Fruit fly (Drosophila melanogaster): ENCODE results near the gene Nup93-2.

Gene Nup93-2

DNA sequence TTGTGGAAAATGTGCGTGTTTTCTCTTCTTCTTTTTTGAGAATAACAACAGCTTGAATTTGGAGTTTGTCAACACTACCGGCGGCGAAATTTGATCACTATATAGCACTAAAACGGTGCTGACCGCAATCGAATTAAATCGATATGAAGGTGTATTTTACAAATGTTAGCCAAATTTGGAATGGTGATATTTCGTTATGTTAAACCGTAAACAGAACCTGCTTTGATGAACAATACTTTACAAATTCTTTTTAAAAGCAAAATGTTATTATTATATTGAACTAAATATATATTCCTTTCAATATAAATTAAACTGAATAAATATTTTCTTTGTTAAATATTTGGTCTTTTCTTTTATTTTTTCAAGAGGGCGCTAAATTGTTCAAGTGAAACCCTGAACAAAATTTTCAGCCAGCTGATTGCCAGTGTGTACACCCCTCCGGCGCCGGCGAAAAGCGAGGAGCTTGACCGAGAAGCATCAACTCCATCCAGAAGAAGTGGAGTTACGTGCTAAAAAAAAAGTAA lies 12.1 kb downstream of the Nup93-2 start, which contains the start of the genes Rrp6, CG33331 and CG33332 (continued):
- TF ChIP-seq Ssrp (tag; optimal IDR thresholded peaks at IDR 0.05) = peak; percentile 68
- peak; percentile 23 for TF ChIP-seq trh (GFP tag; optimal IDR thresholded peaks at IDR 0.05)
- peak; percentile 75 for TF ChIP-seq CG13424 (tag; optimal IDR thresholded peaks at IDR 0.05)
- peak; percentile 78 for TF ChIP-seq Xbp1 (GFP tag; optimal IDR thresholded peaks at IDR 0.05)
- peak; percentile 74 for TF ChIP-seq CG32532 (GFP tag; IDR thresholded peaks at IDR 0.05)
- no peak for TF ChIP-seq Hmr (GFP tag; optimal IDR thresholded peaks at IDR 0.05)
- TF ChIP-seq CG3281 (GFP tag; optimal IDR thresholded peaks at IDR 0.05) = peak; percentile 87
- peak; percentile 43 for TF ChIP-seq Drgx (GFP tag; IDR thresholded peaks at IDR 0.05)
- no peak for TF ChIP-seq sens-2 (GFP tag; IDR thresholded peaks at IDR 0.05)
- peak; percentile 56 for TF ChIP-seq CG10366 (GFP tag; IDR thresholded peaks at IDR 0.05)
- peak; percentile 58 for TF ChIP-seq Bgb (GFP tag; IDR thresholded peaks at IDR 0.05; ENCODE audit: partially characterized antibody)
- no peak for TF ChIP-seq Hmx (GFP tag; optimal IDR thresholded peaks at IDR 0.05)
- peak; percentile 17 for TF ChIP-seq gfzf (GFP tag; optimal IDR thresholded peaks at IDR 0.05)
- no peak for TF ChIP-seq CG8089 (GFP tag; optimal IDR thresholded peaks at IDR 0.05)
- TF ChIP-seq crol (GFP tag; IDR thresholded peaks at IDR 0.05) = no peak
- no peak for TF ChIP-seq da (GFP tag; optimal IDR thresholded peaks at IDR 0.05)
- TF ChIP-seq CG7372 (GFP tag; IDR thresholded peaks at IDR 0.05) = peak; percentile 48; the same call in 1 of the 2 replicates
- peak; percentile 67 for TF ChIP-seq CG13296 (GFP tag; optimal IDR thresholded peaks at IDR 0.05)
- TF ChIP-seq Scr (GFP tag; IDR thresholded peaks at IDR 0.05; ENCODE audit: partially characterized antibody) = peak; percentile 46
- peak; percentile 66 for TF ChIP-seq CG13894 (tag; optimal IDR thresholded peaks at IDR 0.05)
- 0 out of 2 replicates have a peak, but pooled peaks have one; percentile 39 for TF ChIP-seq sna (GFP tag; IDR thresholded peaks at IDR 0.05; ENCODE audit: partially characterized antibody)
- peak; percentile 78 for TF ChIP-seq Dek (tag; optimal IDR thresholded peaks at IDR 0.05)
- no peak for TF ChIP-seq seq (GFP tag; IDR thresholded peaks at IDR 0.05)
- peak; percentile 70; the same call in 2 of the 3 replicates for TF ChIP-seq Opbp (GFP tag; IDR thresholded peaks at IDR 0.05; ENCODE audit: partially characterized antibody)
- no peak for TF ChIP-seq fru (optimal IDR thresholded peaks at IDR 0.05)
- TF ChIP-seq CG5953 (GFP tag; IDR thresholded peaks at IDR 0.05) = no peak
- TF ChIP-seq org-1 (GFP tag; optimal IDR thresholded peaks at IDR 0.05) = peak; percentile 26
- TF ChIP-seq CG16863 (GFP tag; optimal IDR thresholded peaks at IDR 0.05) = no peak
- peak; percentile 67 to 80 for TF ChIP-seq dpn (GFP tag; optimal IDR thresholded peaks at IDR 0.05)
- TF ChIP-seq lab (GFP tag; optimal IDR thresholded peaks at IDR 0.05) = peak; percentile 83
- TF ChIP-seq CG13287 (GFP tag; IDR thresholded peaks at IDR 0.05; ENCODE audit: partially characterized antibody) = peak; percentile 81
- peak; percentile 5 for TF ChIP-seq CG2875 (GFP tag; optimal IDR thresholded peaks at IDR 0.05)
- peak; percentile 71 for TF ChIP-seq CG6791 (GFP tag; IDR thresholded peaks at IDR 0.05; ENCODE audit: partially characterized antibody)
- TF ChIP-seq CG14710 (tag; optimal IDR thresholded peaks at IDR 0.05) = peak; percentile 99
- peak; percentile 69; the same call in 2 of the 3 replicates for TF ChIP-seq so (GFP tag; IDR thresholded peaks at IDR 0.05)
- no peak for TF ChIP-seq sr (GFP tag; IDR thresholded peaks at IDR 0.05)
- TF ChIP-seq CG2120 (GFP tag; optimal IDR thresholded peaks at IDR 0.05) = peak; percentile 86
- TF ChIP-seq scrt (GFP tag; optimal IDR thresholded peaks at IDR 0.05) = peak; percentile 62
- TF ChIP-seq Sry-δ (GFP tag; optimal IDR thresholded peaks at IDR 0.05) = peak; percentile 50
- peak; percentile 74 for TF ChIP-seq CG15514 (GFP tag; optimal IDR thresholded peaks at IDR 0.05)
- TF ChIP-seq HHEX (GFP tag; optimal IDR thresholded peaks at IDR 0.05) = peak; percentile 52
- TF ChIP-seq Gsc (GFP tag; IDR thresholded peaks at IDR 0.05) = no peak
- peak; percentile 65 for TF ChIP-seq CG7786 (GFP tag; optimal IDR thresholded peaks at IDR 0.05)
- peak; percentile 72 for TF ChIP-seq Nf-YC (tag; optimal IDR thresholded peaks at IDR 0.05)
- TF ChIP-seq CG13775 (GFP tag; optimal IDR thresholded peaks at IDR 0.05) = peak; percentile 68
- TF ChIP-seq Tbp (GFP tag; optimal IDR thresholded peaks at IDR 0.05) = no peak
- peak; percentile 63 for TF ChIP-seq CG4617 (GFP tag; optimal IDR thresholded peaks at IDR 0.05; ENCODE audit: borderline replicate concordance)
- TF ChIP-seq ind (GFP tag; optimal IDR thresholded peaks at IDR 0.05) = peak; percentile 83
- peak; percentile 64 for TF ChIP-seq tx (GFP tag; optimal IDR thresholded peaks at IDR 0.05)
- peak; percentile 67 for TF ChIP-seq trem (tag; optimal IDR thresholded peaks at IDR 0.05)

All from whole organism, embryonic.